Fruit fly (Drosophila melanogaster): Measurements from ENCODE around the gene ear.

dm6 chr3R:15291551-15292223, 28.9 kb upstream of the ear start:
- no peak for TF ChIP-seq Atf3 (GFP tag; optimal IDR thresholded peaks at IDR 0.05)
- no peak for TF ChIP-seq CG13624 (GFP tag; optimal IDR thresholded peaks at IDR 0.05)
- no peak for TF ChIP-seq gcm (GFP tag; optimal IDR thresholded peaks at IDR 0.05)
- TF ChIP-seq zen (tag; optimal IDR thresholded peaks at IDR 0.05), result no peak
- TF ChIP-seq Taf1 (GFP tag; IDR thresholded peaks at IDR 0.05), result no peak
